Fruit fly (Drosophila melanogaster) whole organism, adult: ENCODE measurements around the gene STUB1.

Experiments used
- Crg-1 ChIP-seq: fragments of 200-800 bp; sonication (Bioruptor generic); optimal IDR thresholded peaks from 2 replicates; lab custom pipeline; 2016; ENCODE audit warnings: missing biosample characterization, missing genetic modification characterization
- Mnt ChIP-seq: fragments of 200-800 bp; sonication (Bioruptor generic); optimal IDR thresholded peaks from 2 replicates; lab custom pipeline; 2016; ENCODE audit warnings: missing biosample characterization, mild to moderate bottlenecking, missing genetic modification characterization
- cic ChIP-seq: fragments of 200-800 bp; sonication (Bioruptor generic); optimal IDR thresholded peaks from 2 replicates; lab custom pipeline; 2017; ENCODE audit warnings: missing biosample characterization, mild to moderate bottlenecking, missing genetic modification characterization, moderate library complexity
- tj ChIP-seq: fragments of 200-800 bp; sonication (Bioruptor generic); optimal IDR thresholded peaks from 3 replicates; lab custom pipeline; 2017; ENCODE audit warnings: missing biosample characterization, mild to moderate bottlenecking, missing genetic modification characterization, moderate library complexity

dm6 chr2L:10403803-10404315 is 33.5 kb upstream of the STUB1 start:
- no peak for TF ChIP-seq Crg-1
- TF ChIP-seq cic, result no peak
- no peak for TF ChIP-seq tj
- no peak for TF ChIP-seq Mnt (GFP tag; lab: Kevin White, UChicago)
